Worm (Caenorhabditis elegans): ENCODE data around the gene F58E6.4.

ce11 chrV:9711174-9711573 lies 39.0 kb downstream of the F58E6.4 start:
- TF ChIP-seq nhr-12 (tag; optimal IDR thresholded peaks at IDR 0.05) (no peak), snpc-4 (tag; optimal IDR thresholded peaks at IDR 0.05) (no peak), aly-2 (tag; optimal IDR thresholded peaks at IDR 0.05) (no peak), unc-62 (GFP tag; optimal IDR thresholded peaks at IDR 0.05) (no peak)

Data from whole organism, L1 larva.